Worm (Caenorhabditis elegans) whole organism, mixed stage, embryonic: Measurements from ENCODE around the gene ZK84.4.
"Not testable (repeated sequence)": the region's sequence is repeated elsewhere in the genome, so short reads cannot be mapped to it uniquely, and the experiment has no call there.

ENCODE experiments used
- drap-1 ChIP-seq: fragments of 200-800 bp; sonication (Bioruptor generic); optimal IDR thresholded peaks from 3 replicates; lab custom pipeline; 2018; ENCODE audit warnings: mild to moderate bottlenecking, missing genetic modification characterization, missing compliant biosample characterization
- elt-1 ChIP-seq: sonication (generic microtip); optimal IDR thresholded peaks from 2 replicates; lab custom pipeline; 2017; ENCODE audit warnings: missing genetic modification characterization, mild to moderate bottlenecking, missing compliant biosample characterization, antibody characterized with exemption, moderate library complexity, borderline replicate concordance; ENCODE audit not compliant: insufficient read depth
- lsy-2 ChIP-seq: fragments of 150-350 bp; optimal IDR thresholded peaks from 2 replicates; lab custom pipeline; 2014; ENCODE audit warnings: missing biosample characterization, missing genetic modification characterization
- nhr-28 ChIP-seq: fragments of 150-350 bp; optimal IDR thresholded peaks from 2 replicates; lab custom pipeline; 2014; ENCODE audit warnings: missing biosample characterization, missing genetic modification characterization
- nhr-76 ChIP-seq: sonication (generic microtip); optimal IDR thresholded peaks from 2 replicates; lab custom pipeline; 2017; ENCODE audit warnings: missing biosample characterization, missing genetic modification characterization
- pha-4 ChIP-seq: fragments of 150-350 bp; optimal IDR thresholded peaks from 2 replicates; lab custom pipeline; 2018; ENCODE audit warnings: missing biosample characterization, missing genetic modification reagents, missing genetic modification characterization
- unc-62 ChIP-seq: fragments of 150-350 bp; optimal IDR thresholded peaks from 2 replicates; lab custom pipeline; 2014; ENCODE audit warnings: missing biosample characterization, missing genetic modification reagents, missing genetic modification characterization

DNA sequence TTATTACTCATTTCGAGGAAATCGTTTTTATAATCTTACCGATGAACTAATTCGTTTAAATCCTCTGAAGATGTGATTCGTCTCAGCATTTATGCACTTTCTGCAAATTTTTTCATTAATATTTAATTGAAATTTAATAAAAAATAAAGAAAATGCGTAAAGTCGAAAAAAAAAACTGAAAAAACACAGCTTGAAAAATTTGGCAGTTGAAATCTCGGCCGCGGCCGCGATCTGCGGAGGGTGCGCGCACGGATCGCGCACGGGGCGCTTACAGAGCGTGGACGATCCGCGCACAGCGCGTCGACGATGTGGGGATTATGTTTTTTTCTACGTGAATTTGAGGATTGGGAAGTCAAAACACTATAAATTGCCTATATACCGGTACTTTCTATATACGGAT, at the start of gene ZK84.4:
- TF ChIP-seq nhr-76 (tag; lab: Kevin White, UChicago); drap-1 (GFP tag; lab: Kevin White, UChicago); pha-4 (tag; lab: Kevin White, UChicago); lsy-2; elt-1 (tag; lab: Kevin White, UChicago); nhr-28 (tag; lab: Kevin White, UChicago); unc-62 (GFP tag; lab: Kevin White, UChicago): not testable (repeated sequence)
